Worm (Caenorhabditis elegans): ENCODE measurements around the gene chtb-2.

Gene chtb-2

ce11 chrIII:6464113-6464571 lies 18.9 kb upstream of the chtb-2 start (continued):
- TF ChIP-seq ama-1 (optimal IDR thresholded peaks at IDR 0.05) = peak; percentile 89
- TF ChIP-seq lin-13 (GFP tag; optimal IDR thresholded peaks at IDR 0.05) = peak; percentile 71
- TF ChIP-seq cey-2 (tag; optimal IDR thresholded peaks at IDR 0.05; ENCODE audit: borderline replicate concordance, insufficient read depth) = no peak
- TF ChIP-seq madf-9 (GFP tag; conservative IDR thresholded peaks at IDR 0.05) = peak; percentile 76
- peak; percentile 89 for TF ChIP-seq nhr-48 (tag; optimal IDR thresholded peaks at IDR 0.05)
- peak; percentile 92 for TF ChIP-seq T26A8.4 (GFP tag; IDR thresholded peaks at IDR 0.05)
- TF ChIP-seq jun-1 (tag; optimal IDR thresholded peaks at IDR 0.05) = peak; percentile 25
- TF ChIP-seq nhr-28 (tag; optimal IDR thresholded peaks at IDR 0.05) = peak; percentile 91
- peak; percentile 89 for TF ChIP-seq nhr-102 (tag; optimal IDR thresholded peaks at IDR 0.05)
- TF ChIP-seq ceh-44 (GFP tag; IDR thresholded peaks at IDR 0.05) = no peak
- TF ChIP-seq mdl-1 (tag; optimal IDR thresholded peaks at IDR 0.05) = peak; percentile 81 to 95
- TF ChIP-seq saeg-2 (GFP tag; IDR thresholded peaks at IDR 0.05) = peak; percentile 70; the same call in 1 of the 2 replicates
- TF ChIP-seq nhr-10 (tag; optimal IDR thresholded peaks at IDR 0.05) = peak; percentile 63
- TF ChIP-seq unc-62 (GFP tag; optimal IDR thresholded peaks at IDR 0.05 in 1 of 2) = no peak
- no peak for TF ChIP-seq unc-62 (tag; optimal IDR thresholded peaks at IDR 0.05)
- peak; percentile 93 for TF ChIP-seq egl-43 (GFP tag; IDR thresholded peaks at IDR 0.05)
- peak; percentile 60 for TF ChIP-seq nhr-11 (tag; optimal IDR thresholded peaks at IDR 0.05)
- TF ChIP-seq hif-1 (tag; optimal IDR thresholded peaks at IDR 0.05) = peak in 1 of 2 experiments; percentile 85
- TF ChIP-seq Y105C5A.15 (GFP tag; IDR thresholded peaks at IDR 0.05) = peak; percentile 81; the same call in 1 of the 2 replicates
- no peak for TF ChIP-seq daf-19 (GFP tag; conservative IDR thresholded peaks at IDR 0.05)
- peak; percentile 95 for TF ChIP-seq dmd-6 (GFP tag; IDR thresholded peaks at IDR 0.05)
- TF ChIP-seq mxl-2 (GFP tag; conservative IDR thresholded peaks at IDR 0.05) = no peak; the same call in 1 of the 2 replicates
- TF ChIP-seq nhr-41 (GFP tag; IDR thresholded peaks at IDR 0.05) = 0 out of 2 replicates have a peak, but pooled peaks have one; percentile 22
- peak; percentile 89 for TF ChIP-seq D1046.2 (GFP tag; IDR thresholded peaks at IDR 0.05)
- TF ChIP-seq aha-1 (tag) = peak; percentile 95
- no peak for TF ChIP-seq zip-11 (GFP tag; IDR thresholded peaks at IDR 0.05)
- 0 out of 2 replicates have a peak, but pooled peaks have one; percentile 54 for TF ChIP-seq Y75B8A.6 (GFP tag; IDR thresholded peaks at IDR 0.05)
- peak; percentile 77 for TF ChIP-seq spr-1 (tag; optimal IDR thresholded peaks at IDR 0.05)
- TF ChIP-seq lin-15B (tag; optimal IDR thresholded peaks at IDR 0.05) = no peak
- peak; percentile 85 for TF ChIP-seq nhr-77 (tag; optimal IDR thresholded peaks at IDR 0.05)
- peak; percentile 72 for TF ChIP-seq T20F7.1 (GFP tag; optimal IDR thresholded peaks at IDR 0.05)
- no peak; the same call in none of the 2 replicates for TF ChIP-seq pha-4 (GFP tag; IDR thresholded peaks at IDR 0.05)
- TF ChIP-seq pha-4 (tag; optimal IDR thresholded peaks at IDR 0.05) = peak; percentile 84
- TF ChIP-seq daf-16 (GFP tag; optimal IDR thresholded peaks at IDR 0.05) = peak; percentile 82 to 84
- TF ChIP-seq daf-16 (tag; optimal IDR thresholded peaks at IDR 0.05) = peak; percentile 94
- TF ChIP-seq zip-2 (tag; optimal IDR thresholded peaks at IDR 0.05) = peak; percentile 11
- no peak for TF ChIP-seq dmd-9 (GFP tag; IDR thresholded peaks at IDR 0.05)
- peak; percentile 40; the same call in 1 of the 2 replicates for TF ChIP-seq Y48G9A.11 (GFP tag; IDR thresholded peaks at IDR 0.05)
- peak; percentile 22 to 78 for TF ChIP-seq lsy-2 (tag; optimal IDR thresholded peaks at IDR 0.05)
- no peak for TF ChIP-seq ztf-11 (tag; optimal IDR thresholded peaks at IDR 0.05)
- TF ChIP-seq sdz-12 (GFP tag; optimal IDR thresholded peaks at IDR 0.05) = peak; percentile 25
- TF ChIP-seq egl-27 (tag; optimal IDR thresholded peaks at IDR 0.05) = no peak
- no peak for TF ChIP-seq lin-39 (tag; optimal IDR thresholded peaks at IDR 0.05)
- peak; percentile 89 for TF ChIP-seq ctbp-1 (GFP tag; IDR thresholded peaks at IDR 0.05)
- peak; percentile 68 for TF ChIP-seq vab-7 (GFP tag; IDR thresholded peaks at IDR 0.05)
- peak; percentile 51 for TF ChIP-seq nhr-25 (tag; optimal IDR thresholded peaks at IDR 0.05; ENCODE audit: borderline replicate concordance, insufficient read depth)
- TF ChIP-seq ceh-20 (GFP tag; IDR thresholded peaks at IDR 0.05) = peak; percentile 90
- peak; percentile 94 for TF ChIP-seq arid-1 (GFP tag; conservative IDR thresholded peaks at IDR 0.05)
- peak; percentile 92 for TF ChIP-seq lin-1 (GFP tag; IDR thresholded peaks at IDR 0.05)
- TF ChIP-seq mes-2 (tag; optimal IDR thresholded peaks at IDR 0.05; ENCODE audit: poor library complexity, severe bottlenecking) = peak; percentile 71
- peak; percentile 97 for TF ChIP-seq hlh-11 (tag; optimal IDR thresholded peaks at IDR 0.05)
